Fruit fly (Drosophila melanogaster): ENCODE data around the gene Prosbeta4.

dm6 chr2L:16686412-16687043 lies 45.4 kb downstream of the Prosbeta4 start:
- TF ChIP-seq CG8159 (tag; optimal IDR thresholded peaks at IDR 0.05) (peak; percentile 65), CG9948 (tag; optimal IDR thresholded peaks at IDR 0.05) (peak; percentile 32), CG8301 (tag; optimal IDR thresholded peaks at IDR 0.05) (peak; percentile 52), gl (tag; optimal IDR thresholded peaks at IDR 0.05) (peak; percentile 79), CG13204 (GFP tag; optimal IDR thresholded peaks at IDR 0.05) (peak; percentile 80), Pif1A (GFP tag; optimal IDR thresholded peaks at IDR 0.05) (peak; percentile 64), D1 (tag; optimal IDR thresholded peaks at IDR 0.05) (peak; percentile 69), CG15710 (tag; optimal IDR thresholded peaks at IDR 0.05) (peak; percentile 58), CG14655 (GFP tag; optimal IDR thresholded peaks at IDR 0.05) (peak; percentile 63)

All from whole organism, pupa.